Worm (Caenorhabditis elegans): Measurements from ENCODE around the gene ZC250.4.

The ZC250.4 gene

DNA sequence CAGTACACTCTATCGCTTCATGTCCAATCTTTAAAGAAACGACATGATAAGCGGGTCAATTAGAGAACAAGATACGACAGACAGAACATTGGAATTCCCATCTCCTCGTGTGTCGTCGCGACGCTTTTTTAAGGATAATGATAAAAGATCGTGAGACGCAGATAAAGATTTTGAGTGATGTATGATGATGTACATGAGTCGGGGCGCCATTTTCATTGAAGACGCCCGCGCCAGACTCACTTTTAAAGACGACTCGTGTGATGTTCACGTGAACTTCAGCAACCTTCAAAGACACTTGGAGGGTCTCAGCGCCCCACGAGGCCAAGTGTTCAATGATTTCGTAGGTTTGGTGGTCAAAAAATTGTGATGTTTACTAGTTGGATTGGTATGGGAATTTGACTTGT, 44.6 kb downstream of the ZC250.4 start (continued):
- no peak for TF ChIP-seq fkh-4 (tag; optimal IDR thresholded peaks at IDR 0.05; ENCODE audit: borderline replicate concordance)

DNA sequence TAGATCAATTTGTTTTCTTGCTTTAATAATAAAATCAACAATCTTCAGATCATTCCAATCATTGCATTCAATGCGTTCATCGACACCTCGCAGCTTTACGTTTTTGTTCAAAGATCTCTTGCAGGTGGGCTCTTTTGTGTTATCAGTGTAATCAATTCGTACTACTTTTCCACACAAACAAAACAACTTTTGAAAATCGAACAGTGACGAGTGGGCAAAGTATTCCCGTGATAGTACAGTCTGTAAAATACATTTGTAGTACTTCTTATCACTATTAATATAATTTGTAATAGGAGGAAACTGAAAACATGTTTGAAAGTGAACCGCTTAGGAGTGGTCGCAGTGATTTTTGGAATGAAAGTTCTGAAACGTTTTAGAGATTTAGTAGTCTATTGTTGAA, 47.9 kb downstream of the ZC250.4 start, which contains the start of gene pgph-2:
Gene pgph-2, plus strand, starts transcription at position 47 of the 400 bp plus-strand sequence.
- TF ChIP-seq mef-2 (tag; optimal IDR thresholded peaks at IDR 0.05) (no peak), ztf-4 (tag; optimal IDR thresholded peaks at IDR 0.05) (no peak), C34B4.2 (tag; optimal IDR thresholded peaks at IDR 0.05) (no peak), pqm-1 (tag; optimal IDR thresholded peaks at IDR 0.05) (no peak), elt-2 (tag; optimal IDR thresholded peaks at IDR 0.05) (peak; percentile 33), swsn-7 (tag; optimal IDR thresholded peaks at IDR 0.05) (no peak), nhr-28 (tag; optimal IDR thresholded peaks at IDR 0.05) (no peak)

DNA sequence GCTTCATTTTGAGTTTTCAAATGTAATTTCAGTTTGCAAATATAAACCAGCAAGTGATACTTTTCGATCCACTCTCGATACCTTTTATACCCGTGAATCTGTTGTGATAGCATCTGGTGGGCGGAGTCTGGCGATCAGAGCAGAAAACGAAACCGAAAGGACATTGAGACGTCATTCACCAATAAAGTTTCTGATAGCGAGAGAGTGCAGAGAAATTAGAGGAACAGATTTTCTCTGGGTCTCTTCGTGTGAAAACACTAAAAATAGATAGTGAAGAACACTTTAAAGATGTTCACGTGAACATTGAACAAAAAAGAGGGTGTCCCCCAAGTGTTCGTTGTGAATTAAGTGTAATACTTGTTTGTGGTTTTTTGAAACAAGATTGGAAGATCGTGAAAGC, 49.1 kb downstream of the ZC250.4 start, which contains the start of gene pgph-3:
Gene pgph-3, minus strand, starts transcription at position 60 of the 400 bp plus-strand sequence.
- TF ChIP-seq ceh-90 (tag; optimal IDR thresholded peaks at IDR 0.05) (no peak), pqm-1 (tag; optimal IDR thresholded peaks at IDR 0.05) (no peak), sup-37 (GFP tag; optimal IDR thresholded peaks at IDR 0.05) (no peak), mdl-1 (tag; optimal IDR thresholded peaks at IDR 0.05) (no peak), blmp-1 (tag; optimal IDR thresholded peaks at IDR 0.05) (peak; percentile 59), ceh-63 (GFP tag; optimal IDR thresholded peaks at IDR 0.05) (no peak), fkh-10 (GFP tag; optimal IDR thresholded peaks at IDR 0.05) (no peak), lir-3 (tag; optimal IDR thresholded peaks at IDR 0.05; ENCODE audit: poor library complexity) (no peak), aly-2 (tag; optimal IDR thresholded peaks at IDR 0.05) (no peak), rnt-1 (tag; optimal IDR thresholded peaks at IDR 0.05) (peak; percentile 40), jun-1 (tag; optimal IDR thresholded peaks at IDR 0.05) (no peak), C16A3.4 (tag; optimal IDR thresholded peaks at IDR 0.05) (no peak), ceh-88 (GFP tag; IDR thresholded peaks at IDR 0.05) (no peak), ama-1 (optimal IDR thresholded peaks at IDR 0.05) (no peak), lin-14 (GFP tag; optimal IDR thresholded peaks at IDR 0.05) (peak; percentile 81), F16B12.6 (tag; optimal IDR thresholded peaks at IDR 0.05) (no peak), vab-15 (tag; optimal IDR thresholded peaks at IDR 0.05) (no peak), dsc-1 (tag; optimal IDR thresholded peaks at IDR 0.05) (no peak), lsy-2 (tag; optimal IDR thresholded peaks at IDR 0.05) (no peak), fos-1 (tag; optimal IDR thresholded peaks at IDR 0.05) (no peak), mep-1 (tag; optimal IDR thresholded peaks at IDR 0.05) (peak; percentile 28), hlh-4 (tag; optimal IDR thresholded peaks at IDR 0.05) (no peak), unc-130 (tag; optimal IDR thresholded peaks at IDR 0.05) (no peak), sptf-1 (tag; optimal IDR thresholded peaks at IDR 0.05) (no peak), hlh-17 (GFP tag; optimal IDR thresholded peaks at IDR 0.05; ENCODE audit: borderline replicate concordance) (no peak), nhr-11 (tag; optimal IDR thresholded peaks at IDR 0.05) (no peak), pax-3 (tag; optimal IDR thresholded peaks at IDR 0.05) (no peak), Y116A8C.19 (tag; optimal IDR thresholded peaks at IDR 0.05; ENCODE audit: borderline replicate concordance) (no peak), nhr-85 (tag) (peak; percentile 82), grh-1 (GFP tag; IDR thresholded peaks at IDR 0.05) (no peak), unc-98 (GFP tag; IDR thresholded peaks at IDR 0.05) (no peak), elt-2 (tag; optimal IDR thresholded peaks at IDR 0.05) (peak; percentile 65), zip-4 (GFP tag; optimal IDR thresholded peaks at IDR 0.05) (no peak), lin-35 (GFP tag; optimal IDR thresholded peaks at IDR 0.05) (peak in 1 of 2 experiments; percentile 9), lin-39 (tag; optimal IDR thresholded peaks at IDR 0.05) (no peak), isw-1 (GFP tag; IDR thresholded peaks at IDR 0.05) (no peak), unc-30 (tag; optimal IDR thresholded peaks at IDR 0.05) (no peak), egl-27 (tag; optimal IDR thresholded peaks at IDR 0.05) (no peak), unc-86 (tag; optimal IDR thresholded peaks at IDR 0.05) (no peak), efl-3 (GFP tag; optimal IDR thresholded peaks at IDR 0.05) (no peak), egl-13 (tag; optimal IDR thresholded peaks at IDR 0.05) (no peak), ets-5 (GFP tag; IDR thresholded peaks at IDR 0.05) (no peak), nhr-20 (tag; optimal IDR thresholded peaks at IDR 0.05) (peak; percentile 49), zag-1 (tag; optimal IDR thresholded peaks at IDR 0.05) (no peak)
